1 fruit fly cellular context compared by ENCODE assay signal in genomic region chr2L:9569588-9570434, dm6.
A peak's percentile ranks its signal among the peaks of the same experiment; 100 is the strongest.
TF ChIP-seq lines count a peak whose summit lies in the region.

No protein-coding gene starts in this region.

TF ChIP-seq in whole organism, embryonic, 481 proteins besides CTCF, POLR2A, EP300 and RAD21 (continued from another document and continues in another):
- TF ChIP-seq CG18599 (GFP tag; optimal IDR thresholded peaks at IDR 0.05; lab: Kevin White, UChicago) = peak; percentile 98
- TF ChIP-seq CG8290 (GFP tag; optimal IDR thresholded peaks at IDR 0.05; lab: Kevin White, UChicago) = peak; percentile 92
- peak; percentile 59 to 76 for TF ChIP-seq CG8290 (tag; optimal IDR thresholded peaks at IDR 0.05; lab: Kevin White, UChicago)
- TF ChIP-seq CG10654 (GFP tag; optimal IDR thresholded peaks at IDR 0.05; lab: Kevin White, UChicago) = peak; percentile 90
- TF ChIP-seq CG6654 (GFP tag; optimal IDR thresholded peaks at IDR 0.05; lab: Kevin White, UChicago) = peak; percentile 90
- peak; percentile 68 for TF ChIP-seq CG14667 (GFP tag; IDR thresholded peaks at IDR 0.05; lab: Robert Waterston, UW)
- peak; percentile 80 for TF ChIP-seq CG12744 (GFP tag; optimal IDR thresholded peaks at IDR 0.05; lab: Kevin White, UChicago)
- TF ChIP-seq CG6765 (GFP tag; optimal IDR thresholded peaks at IDR 0.05; lab: Kevin White, UChicago) = peak; percentile 96
- peak; percentile 94 for TF ChIP-seq run (tag; optimal IDR thresholded peaks at IDR 0.05; lab: Kevin White, UChicago)
- TF ChIP-seq bab2 (GFP tag; optimal IDR thresholded peaks at IDR 0.05; lab: Kevin White, UChicago) = peak; percentile 69
- TF ChIP-seq prd (optimal IDR thresholded peaks at IDR 0.05; lab: Kevin White, UChicago) = no peak
- peak; percentile 93 for TF ChIP-seq prd (GFP tag; IDR thresholded peaks at IDR 0.05; lab: Robert Waterston, UW)
- no peak; the same call in 2 of the 3 replicates for TF ChIP-seq HLH4C (GFP tag; IDR thresholded peaks at IDR 0.05; lab: Robert Waterston, UW; ENCODE audit: partially characterized antibody)
- peak; percentile 82 for TF ChIP-seq Taf1 (GFP tag; IDR thresholded peaks at IDR 0.05; lab: Robert Waterston, UW)
- TF ChIP-seq CG11247 (GFP tag; IDR thresholded peaks at IDR 0.05; lab: Robert Waterston, UW) = peak; percentile 82
- peak; percentile 86 for TF ChIP-seq CHES-1-like (GFP tag; optimal IDR thresholded peaks at IDR 0.05; lab: Kevin White, UChicago)
- TF ChIP-seq wdn (GFP tag; IDR thresholded peaks at IDR 0.05; lab: Robert Waterston, UW) = no peak; the same call in 1 of the 2 replicates
- TF ChIP-seq Tbp (GFP tag; optimal IDR thresholded peaks at IDR 0.05; lab: Kevin White, UChicago) = no peak
- peak; percentile 52 for TF ChIP-seq sima (GFP tag; optimal IDR thresholded peaks at IDR 0.05; lab: Kevin White, UChicago)
- TF ChIP-seq CG30403 (GFP tag; optimal IDR thresholded peaks at IDR 0.05; lab: Kevin White, UChicago) = peak; percentile 98
- no peak for TF ChIP-seq zen2 (GFP tag; IDR thresholded peaks at IDR 0.05; lab: Robert Waterston, UW; ENCODE audit: partially characterized antibody)
- peak; percentile 79 for TF ChIP-seq CG14050 (GFP tag; IDR thresholded peaks at IDR 0.05; lab: Robert Waterston, UW)
- peak; percentile 77 to 87 for TF ChIP-seq Pdp1 (GFP tag; optimal IDR thresholded peaks at IDR 0.05; lab: Kevin White, UChicago)
- no peak for TF ChIP-seq mld (GFP tag; IDR thresholded peaks at IDR 0.05; lab: Robert Waterston, UW; ENCODE audit: partially characterized antibody)
- peak; percentile 89 for TF ChIP-seq Mrtf (GFP tag; IDR thresholded peaks at IDR 0.05; lab: Robert Waterston, UW)
- peak; percentile 97 for TF ChIP-seq CG2712 (tag; optimal IDR thresholded peaks at IDR 0.05; lab: Kevin White, UChicago)
- TF ChIP-seq HHEX (GFP tag; optimal IDR thresholded peaks at IDR 0.05; lab: Kevin White, UChicago) = peak; percentile 97
- peak; percentile 98 for TF ChIP-seq Hmr (GFP tag; optimal IDR thresholded peaks at IDR 0.05; lab: Kevin White, UChicago)
- TF ChIP-seq Eip74EF (GFP tag; optimal IDR thresholded peaks at IDR 0.05; lab: Kevin White, UChicago) = peak in 1 of 2 experiments; percentile 95
- TF ChIP-seq z (GFP tag; IDR thresholded peaks at IDR 0.05; lab: Robert Waterston, UW) = peak; percentile 49; the same call in 2 of the 3 replicates
- no peak for TF ChIP-seq CG1832 (GFP tag; optimal IDR thresholded peaks at IDR 0.05; lab: Kevin White, UChicago)
- peak; percentile 84 for TF ChIP-seq danr (GFP tag; IDR thresholded peaks at IDR 0.05; lab: Robert Waterston, UW)
- peak; percentile 76 for TF ChIP-seq Ets97D (GFP tag; optimal IDR thresholded peaks at IDR 0.05; lab: Kevin White, UChicago)
- peak; percentile 94 for TF ChIP-seq CG6813 (GFP tag; optimal IDR thresholded peaks at IDR 0.05; lab: Kevin White, UChicago)
- peak; percentile 95 for TF ChIP-seq CG16815 (GFP tag; optimal IDR thresholded peaks at IDR 0.05; lab: Kevin White, UChicago)
- peak; percentile 89 for TF ChIP-seq zfh1 (GFP tag; IDR thresholded peaks at IDR 0.05; lab: Robert Waterston, UW)
- TF ChIP-seq sc (optimal IDR thresholded peaks at IDR 0.05; lab: Kevin White, UChicago) = no peak
- TF ChIP-seq sc (GFP tag; optimal IDR thresholded peaks at IDR 0.05; lab: Kevin White, UChicago) = peak; percentile 95
- TF ChIP-seq her (GFP tag; optimal IDR thresholded peaks at IDR 0.05; lab: Kevin White, UChicago) = peak; percentile 74
- TF ChIP-seq Vsx1 (GFP tag; optimal IDR thresholded peaks at IDR 0.05; lab: Kevin White, UChicago) = peak; percentile 93
- TF ChIP-seq Usf (GFP tag; optimal IDR thresholded peaks at IDR 0.05; lab: Kevin White, UChicago) = peak; percentile 94
- peak; percentile 92 for TF ChIP-seq vvl (GFP tag; IDR thresholded peaks at IDR 0.05; lab: Robert Waterston, UW)
- TF ChIP-seq cato (GFP tag; optimal IDR thresholded peaks at IDR 0.05; lab: Kevin White, UChicago; ENCODE audit: borderline replicate concordance) = peak; percentile 86
- TF ChIP-seq CG12942 (GFP tag; optimal IDR thresholded peaks at IDR 0.05; lab: Kevin White, UChicago) = peak; percentile 91
- TF ChIP-seq dimm (GFP tag; IDR thresholded peaks at IDR 0.05; lab: Robert Waterston, UW) = peak; percentile 62; the same call in 1 of the 2 replicates
- peak; percentile 83 for TF ChIP-seq YL-1 (GFP tag; optimal IDR thresholded peaks at IDR 0.05; lab: Kevin White, UChicago)
- peak; percentile 95 for TF ChIP-seq Atf6 (GFP tag; IDR thresholded peaks at IDR 0.05; lab: Robert Waterston, UW)
- TF ChIP-seq Dll (GFP tag; IDR thresholded peaks at IDR 0.05; lab: Robert Waterston, UW; ENCODE audit: partially characterized antibody) = 0 out of 4 replicates have a peak, but pooled peaks have one; percentile 45
- TF ChIP-seq dysf (GFP tag; IDR thresholded peaks at IDR 0.05; lab: Robert Waterston, UW) = peak; percentile 96
- peak; percentile 48 for TF ChIP-seq Scr (GFP tag; IDR thresholded peaks at IDR 0.05; lab: Robert Waterston, UW; ENCODE audit: partially characterized antibody)
- no peak for TF ChIP-seq Neu2 (GFP tag; optimal IDR thresholded peaks at IDR 0.05; lab: Kevin White, UChicago; ENCODE audit: borderline replicate concordance)
- TF ChIP-seq CG4404 (GFP tag; IDR thresholded peaks at IDR 0.05; lab: Robert Waterston, UW) = peak; percentile 87
- peak; percentile 94 for TF ChIP-seq CG13894 (tag; optimal IDR thresholded peaks at IDR 0.05; lab: Kevin White, UChicago)
- peak; percentile 95 for TF ChIP-seq nau (GFP tag; optimal IDR thresholded peaks at IDR 0.05; lab: Kevin White, UChicago)
- TF ChIP-seq gcm2 (GFP tag; optimal IDR thresholded peaks at IDR 0.05; lab: Kevin White, UChicago) = peak; percentile 97
- TF ChIP-seq sr (GFP tag; IDR thresholded peaks at IDR 0.05; lab: Robert Waterston, UW) = peak; percentile 18; the same call in 1 of the 3 replicates
- peak; percentile 73 for TF ChIP-seq CG8944 (GFP tag; optimal IDR thresholded peaks at IDR 0.05; lab: Kevin White, UChicago)
- peak; percentile 99 for TF ChIP-seq CG11504 (tag; optimal IDR thresholded peaks at IDR 0.05; lab: Kevin White, UChicago)
- peak; percentile 92 for TF ChIP-seq CG6683 (GFP tag; optimal IDR thresholded peaks at IDR 0.05; lab: Kevin White, UChicago)
- peak; percentile 81 for TF ChIP-seq CG10431 (GFP tag; optimal IDR thresholded peaks at IDR 0.05; lab: Kevin White, UChicago)
- peak; percentile 76; the same call in 1 of the 2 replicates for TF ChIP-seq sim (GFP tag; IDR thresholded peaks at IDR 0.05; lab: Robert Waterston, UW)
- peak; percentile 97 for TF ChIP-seq tio (GFP tag; optimal IDR thresholded peaks at IDR 0.05; lab: Kevin White, UChicago)
- TF ChIP-seq yki (optimal IDR thresholded peaks at IDR 0.05; lab: Kevin White, UChicago) = no peak
- no peak for TF ChIP-seq gfzf (GFP tag; optimal IDR thresholded peaks at IDR 0.05; lab: Kevin White, UChicago)
- TF ChIP-seq cas (GFP tag; IDR thresholded peaks at IDR 0.05; lab: Robert Waterston, UW) = peak; percentile 88
- no peak for TF ChIP-seq zf30C (GFP tag; optimal IDR thresholded peaks at IDR 0.05; lab: Kevin White, UChicago)
- peak; percentile 94 for TF ChIP-seq row (GFP tag; IDR thresholded peaks at IDR 0.05; lab: Robert Waterston, UW)
- TF ChIP-seq CG10274 (GFP tag; optimal IDR thresholded peaks at IDR 0.05; lab: Kevin White, UChicago) = peak; percentile 92
- TF ChIP-seq ttk (GFP tag; IDR thresholded peaks at IDR 0.05; lab: Robert Waterston, UW) = peak; percentile 72
- TF ChIP-seq CG2875 (GFP tag; optimal IDR thresholded peaks at IDR 0.05; lab: Kevin White, UChicago) = peak; percentile 96
- peak; percentile 77 for TF ChIP-seq CG7928 (GFP tag; optimal IDR thresholded peaks at IDR 0.05; lab: Kevin White, UChicago)
- peak; percentile 83 for TF ChIP-seq Bteb2 (GFP tag; optimal IDR thresholded peaks at IDR 0.05; lab: Kevin White, UChicago)
- TF ChIP-seq CG4282 (GFP tag; optimal IDR thresholded peaks at IDR 0.05; lab: Kevin White, UChicago) = peak; percentile 93
- peak; percentile 93 for TF ChIP-seq CG14710 (tag; optimal IDR thresholded peaks at IDR 0.05; lab: Kevin White, UChicago)
- TF ChIP-seq gem (tag; optimal IDR thresholded peaks at IDR 0.05; lab: Kevin White, UChicago) = peak; percentile 98
- TF ChIP-seq CG7745 (tag; optimal IDR thresholded peaks at IDR 0.05; lab: Kevin White, UChicago) = no peak
- TF ChIP-seq CG18262 (tag; optimal IDR thresholded peaks at IDR 0.05; lab: Kevin White, UChicago) = peak; percentile 98
- TF ChIP-seq insv (GFP tag; optimal IDR thresholded peaks at IDR 0.05; lab: Kevin White, UChicago) = peak in 1 of 2 experiments; percentile 74
- peak; percentile 84 for TF ChIP-seq CG11456 (GFP tag; IDR thresholded peaks at IDR 0.05; lab: Robert Waterston, UW)
- peak; percentile 48 for TF ChIP-seq Sry-β (GFP tag; optimal IDR thresholded peaks at IDR 0.05; lab: Kevin White, UChicago)
- no peak for TF ChIP-seq HmgD (GFP tag; optimal IDR thresholded peaks at IDR 0.05; lab: Kevin White, UChicago)
- no peak for TF ChIP-seq CG2129 (GFP tag; IDR thresholded peaks at IDR 0.05; lab: Robert Waterston, UW; ENCODE audit: partially characterized antibody)
- peak; percentile 34 for TF ChIP-seq CG1603 (tag; optimal IDR thresholded peaks at IDR 0.05; lab: Kevin White, UChicago)
- TF ChIP-seq sob (GFP tag; IDR thresholded peaks at IDR 0.05; lab: Robert Waterston, UW) = peak; percentile 90
- TF ChIP-seq B-H1 (GFP tag; IDR thresholded peaks at IDR 0.05; lab: Robert Waterston, UW) = peak; percentile 82
- no peak for TF ChIP-seq Dref (GFP tag; IDR thresholded peaks at IDR 0.05; lab: Robert Waterston, UW)
- TF ChIP-seq BEAF-32 (GFP tag; optimal IDR thresholded peaks at IDR 0.05; lab: Kevin White, UChicago) = peak; percentile 19
- peak; percentile 96 for TF ChIP-seq CG10543 (GFP tag; optimal IDR thresholded peaks at IDR 0.05; lab: Kevin White, UChicago)
- TF ChIP-seq CG33213 (GFP tag; optimal IDR thresholded peaks at IDR 0.05; lab: Kevin White, UChicago) = peak; percentile 70
- no peak for TF ChIP-seq Optix (GFP tag; IDR thresholded peaks at IDR 0.05; lab: Robert Waterston, UW)
- TF ChIP-seq kah (GFP tag; optimal IDR thresholded peaks at IDR 0.05; lab: Kevin White, UChicago) = peak; percentile 90
- peak; percentile 85 for TF ChIP-seq tx (GFP tag; optimal IDR thresholded peaks at IDR 0.05; lab: Kevin White, UChicago)
- TF ChIP-seq CG8359 (GFP tag; optimal IDR thresholded peaks at IDR 0.05; lab: Kevin White, UChicago; ENCODE audit: borderline replicate concordance) = peak; percentile 91
- peak; percentile 96 for TF ChIP-seq zen (tag; optimal IDR thresholded peaks at IDR 0.05; lab: Kevin White, UChicago)
- TF ChIP-seq Oaz (GFP tag; IDR thresholded peaks at IDR 0.05; lab: Robert Waterston, UW) = peak; percentile 86
- no peak for TF ChIP-seq ash1 (GFP tag; optimal IDR thresholded peaks at IDR 0.05; lab: Kevin White, UChicago)
- TF ChIP-seq ems (GFP tag; optimal IDR thresholded peaks at IDR 0.05; lab: Kevin White, UChicago) = peak; percentile 89
- TF ChIP-seq stwl (tag; optimal IDR thresholded peaks at IDR 0.05; lab: Kevin White, UChicago) = peak; percentile 56
- TF ChIP-seq jumu (GFP tag; optimal IDR thresholded peaks at IDR 0.05; lab: Kevin White, UChicago) = peak; percentile 74
- peak; percentile 81 for TF ChIP-seq CG11560 (tag; IDR thresholded peaks at IDR 0.05; lab: Robert Waterston, UW)
- TF ChIP-seq CG10462 (GFP tag; optimal IDR thresholded peaks at IDR 0.05; lab: Kevin White, UChicago) = peak; percentile 94
- no peak for TF ChIP-seq usp (GFP tag; optimal IDR thresholded peaks at IDR 0.05; lab: Kevin White, UChicago)
- peak; percentile 56 for TF ChIP-seq pum (GFP tag; optimal IDR thresholded peaks at IDR 0.05; lab: Kevin White, UChicago)
- no peak; the same call in 1 of the 2 replicates for TF ChIP-seq unc-4 (GFP tag; IDR thresholded peaks at IDR 0.05; lab: Robert Waterston, UW; ENCODE audit: partially characterized antibody)
- TF ChIP-seq nom (GFP tag; optimal IDR thresholded peaks at IDR 0.05; lab: Kevin White, UChicago) = peak; percentile 94
- TF ChIP-seq CG7963 (GFP tag; IDR thresholded peaks at IDR 0.05; lab: Robert Waterston, UW; ENCODE audit: partially characterized antibody) = no peak
- peak; percentile 35 for TF ChIP-seq Hey (tag; optimal IDR thresholded peaks at IDR 0.05; lab: Kevin White, UChicago)
- TF ChIP-seq Sry-δ (GFP tag; optimal IDR thresholded peaks at IDR 0.05; lab: Kevin White, UChicago) = peak; percentile 38
- TF ChIP-seq jigr1 (GFP tag; IDR thresholded peaks at IDR 0.05; lab: Robert Waterston, UW) = peak; percentile 86; the same call in 2 of the 3 replicates
- peak; percentile 72 for TF ChIP-seq CG9609 (GFP tag; optimal IDR thresholded peaks at IDR 0.05; lab: Kevin White, UChicago)
- peak; percentile 29 for TF ChIP-seq en (GFP tag; optimal IDR thresholded peaks at IDR 0.05; lab: Kevin White, UChicago)
- TF ChIP-seq BtbVII (GFP tag; optimal IDR thresholded peaks at IDR 0.05; lab: Kevin White, UChicago) = peak; percentile 98
- TF ChIP-seq Opbp (GFP tag; IDR thresholded peaks at IDR 0.05; lab: Robert Waterston, UW; ENCODE audit: partially characterized antibody) = no peak
- peak; percentile 95 for TF ChIP-seq az2 (GFP tag; optimal IDR thresholded peaks at IDR 0.05; lab: Kevin White, UChicago)
- peak; percentile 96 for TF ChIP-seq Abd-B (GFP tag; optimal IDR thresholded peaks at IDR 0.05; lab: Kevin White, UChicago)
- TF ChIP-seq amos (GFP tag; IDR thresholded peaks at IDR 0.05; lab: Robert Waterston, UW; ENCODE audit: partially characterized antibody) = peak; percentile 31; the same call in 1 of the 2 replicates
- TF ChIP-seq pho (GFP tag; optimal IDR thresholded peaks at IDR 0.05; lab: Kevin White, UChicago) = peak; percentile 81
- peak; percentile 94 for TF ChIP-seq Dek (tag; optimal IDR thresholded peaks at IDR 0.05; lab: Kevin White, UChicago)
- TF ChIP-seq lov (optimal IDR thresholded peaks at IDR 0.05; lab: Kevin White, UChicago) = no peak
- TF ChIP-seq lov (GFP tag; IDR thresholded peaks at IDR 0.05; lab: Robert Waterston, UW) = 0 out of 3 replicates have a peak, but pooled peaks have one; percentile 45
- peak; percentile 58 for TF ChIP-seq luna (GFP tag; optimal IDR thresholded peaks at IDR 0.05; lab: Kevin White, UChicago)
- TF ChIP-seq Poxn (GFP tag; IDR thresholded peaks at IDR 0.05; lab: Robert Waterston, UW) = peak; percentile 78
- TF ChIP-seq chn (GFP tag; optimal IDR thresholded peaks at IDR 0.05; lab: Kevin White, UChicago) = peak; percentile 80
- TF ChIP-seq CG9727 (GFP tag; optimal IDR thresholded peaks at IDR 0.05; lab: Kevin White, UChicago) = peak; percentile 99
- TF ChIP-seq pnt (GFP tag; optimal IDR thresholded peaks at IDR 0.05; lab: Kevin White, UChicago) = peak; percentile 58
- TF ChIP-seq CG3847 (GFP tag; IDR thresholded peaks at IDR 0.05; lab: Robert Waterston, UW) = peak; percentile 88
- peak; percentile 82 for TF ChIP-seq CG32772 (GFP tag; IDR thresholded peaks at IDR 0.05; lab: Robert Waterston, UW)
- peak; percentile 96 for TF ChIP-seq Fer3 (tag; optimal IDR thresholded peaks at IDR 0.05; lab: Kevin White, UChicago)
